Fruit fly (Drosophila melanogaster) whole organism, embryonic: ENCODE results near the gene HUWE1.

Experiments used
- Aef1 ChIP-seq: fragments of 200-800 bp; sonication (Bioruptor generic); IDR thresholded peaks from 3 replicates; pipeline ENCODE4 v1.3.6; 2022; ENCODE audit warnings: missing biosample characterization, missing genetic modification characterization
- B-H1 ChIP-seq: fragments of 200-800 bp; sonication (Bioruptor generic); IDR thresholded peaks from 3 replicates; pipeline ENCODE4 v1.3.6; 2022; ENCODE audit warnings: missing biosample characterization, missing genetic modification characterization
- B-H2 ChIP-seq: fragments of 200-800 bp; sonication (Bioruptor generic); optimal IDR thresholded peaks from 2 replicates; lab custom pipeline; 2018; ENCODE audit warnings: missing biosample characterization, mild to moderate bottlenecking, missing genetic modification characterization
- BtbVII ChIP-seq: fragments of 200-800 bp; sonication (Bioruptor generic); optimal IDR thresholded peaks from 3 replicates; lab custom pipeline; 2017; ENCODE audit warnings: missing biosample characterization, mild to moderate bottlenecking, missing genetic modification characterization
- CG1024 ChIP-seq: fragments of 200-800 bp; sonication (Bioruptor generic); IDR thresholded peaks from 2 replicates; pipeline ENCODE4 v1.3.6; 2022; ENCODE audit warnings: missing biosample characterization, missing genetic modification characterization
- CG11696 ChIP-seq: fragments of 200-800 bp; sonication (Bioruptor generic); IDR thresholded peaks from 2 replicates; pipeline ENCODE4 v1.3.6; 2022; ENCODE audit warnings: missing biosample characterization, missing genetic modification characterization
- CG12155 ChIP-seq: fragments of 200-800 bp; sonication (Bioruptor generic); optimal IDR thresholded peaks from 3 replicates; lab custom pipeline; 2016; ENCODE audit warnings: missing biosample characterization, missing genetic modification characterization
- CG12299 ChIP-seq: fragments of 200-800 bp; sonication (Bioruptor generic); optimal IDR thresholded peaks from 2 replicates; lab custom pipeline; 2018; ENCODE audit warnings: missing biosample characterization, mild to moderate bottlenecking, missing genetic modification characterization
- CG14050 ChIP-seq: fragments of 200-800 bp; sonication (Bioruptor generic); IDR thresholded peaks from 3 replicates; pipeline ENCODE4 v1.3.6; 2022; ENCODE audit warnings: missing biosample characterization, missing genetic modification characterization
- CG18011 ChIP-seq: fragments of 200-800 bp; sonication (Bioruptor generic); optimal IDR thresholded peaks from 2 replicates; lab custom pipeline; 2017; ENCODE audit warnings: missing biosample characterization, missing genetic modification characterization, mild to moderate bottlenecking, moderate library complexity, missing genotype
- CG18619 ChIP-seq: fragments of 200-800 bp; sonication (Bioruptor generic); optimal IDR thresholded peaks from 3 replicates; lab custom pipeline; 2017; ENCODE audit warnings: missing biosample characterization, mild to moderate bottlenecking, missing genetic modification characterization
- CG2199 ChIP-seq: fragments of 200-800 bp; sonication (Bioruptor generic); IDR thresholded peaks from 3 replicates; pipeline ENCODE4 v1.3.6; 2022; ENCODE audit warnings: missing biosample characterization, missing genetic modification characterization
- CG31224 ChIP-seq: fragments of 200-800 bp; sonication (Bioruptor generic); IDR thresholded peaks from 2 replicates; pipeline ENCODE4 v1.3.6; 2022; ENCODE audit warnings: missing biosample characterization, missing genetic modification characterization
- CG33557 ChIP-seq: fragments of 200-800 bp; sonication (Bioruptor generic); optimal IDR thresholded peaks from 2 replicates; lab custom pipeline; 2019; ENCODE audit warnings: missing biosample characterization, mild to moderate bottlenecking, missing genetic modification characterization, moderate library complexity
- CG34224 ChIP-seq: fragments of 200-800 bp; sonication (Bioruptor generic); IDR thresholded peaks from 3 replicates; pipeline ENCODE4 v1.3.6; 2022; ENCODE audit warnings: missing biosample characterization, missing genetic modification characterization; ENCODE audit not compliant: partially characterized antibody
- CG3995 ChIP-seq: fragments of 200-800 bp; sonication (Bioruptor generic); optimal IDR thresholded peaks from 3 replicates; lab custom pipeline; 2016; ENCODE audit warnings: missing biosample characterization, missing genetic modification characterization
- CG4854 ChIP-seq: fragments of 200-800 bp; sonication (Bioruptor generic); optimal IDR thresholded peaks from 2 replicates; lab custom pipeline; 2016; ENCODE audit warnings: missing biosample characterization, missing genetic modification characterization, inconsistent platforms
- CG6254 ChIP-seq: fragments of 200-800 bp; sonication (Bioruptor generic); optimal IDR thresholded peaks from 3 replicates; lab custom pipeline; 2017; ENCODE audit warnings: mild to moderate bottlenecking, missing biosample characterization, missing genetic modification reagents, missing genetic modification characterization
- CG6689 ChIP-seq: fragments of 200-800 bp; sonication (Bioruptor generic); IDR thresholded peaks from 2 replicates; pipeline ENCODE4 v1.3.6; 2022; ENCODE audit warnings: missing biosample characterization, missing genetic modification characterization
- CG7372 ChIP-seq: fragments of 200-800 bp; sonication (Bioruptor generic); IDR thresholded peaks from 2 replicates; pipeline ENCODE4 v1.3.6; 2022; ENCODE audit warnings: missing biosample characterization, missing genetic modification characterization
- CG7839 ChIP-seq: fragments of 200-800 bp; sonication (Bioruptor generic); optimal IDR thresholded peaks from 3 replicates; lab custom pipeline; 2018; ENCODE audit warnings: missing biosample characterization, mild to moderate bottlenecking, missing genetic modification characterization, moderate library complexity
- Deaf1 ChIP-seq: fragments of 200-800 bp; optimal IDR thresholded peaks from 3 replicates; lab custom pipeline; 2019; ENCODE audit warnings: missing biosample characterization, mild to moderate bottlenecking, missing genetic modification characterization, moderate library complexity
- Dp ChIP-seq: fragments of 200-800 bp; sonication (Bioruptor generic); optimal IDR thresholded peaks from 2 replicates; lab custom pipeline; 2018; ENCODE audit warnings: missing biosample characterization, mild to moderate bottlenecking, missing genetic modification characterization, moderate library complexity
- GATAe ChIP-seq: fragments of 200-800 bp; sonication (Bioruptor generic); conservative IDR thresholded peaks from 2 replicates; pipeline ENCODE4 v1.3.6; 2022; ENCODE audit warnings: missing biosample characterization, missing genetic modification characterization
- HLH54F ChIP-seq: fragments of 200-800 bp; sonication (Bioruptor generic); optimal IDR thresholded peaks from 3 replicates; lab custom pipeline; 2016; ENCODE audit warnings: missing biosample characterization, missing genetic modification characterization
- Hr51 ChIP-seq, 2 experiments: fragments of 200-800 bp; sonication (Bioruptor generic); optimal IDR thresholded peaks; 2 replicates in 1 of 2; 3 replicates in 1 of 2; lab custom pipeline; 2016 to 2018; ENCODE audit warnings: missing biosample characterization in 2 of 2, missing genetic modification characterization in 2 of 2, mild to moderate bottlenecking in 1 of 2, moderate library complexity in 1 of 2
- Jarid2 ChIP-seq: fragments of 200-800 bp; sonication (Bioruptor generic); optimal IDR thresholded peaks from 3 replicates; lab custom pipeline; 2017; ENCODE audit warnings: mild to moderate bottlenecking, missing biosample characterization, missing genetic modification reagents, missing genetic modification characterization
- Mad ChIP-seq: fragments of 200-800 bp; sonication (Bioruptor generic); optimal IDR thresholded peaks from 2 replicates; lab custom pipeline; 2016; ENCODE audit warnings: missing biosample characterization, missing genetic modification characterization
- Scr ChIP-seq: fragments of 200-800 bp; sonication (Bioruptor generic); IDR thresholded peaks from 2 replicates; pipeline ENCODE4 v1.3.6; 2022; ENCODE audit warnings: missing biosample characterization, missing genetic modification characterization; ENCODE audit not compliant: partially characterized antibody
- Trl ChIP-seq, 3 experiments: fragments of >200 bp in 2 of 3; fragments of 200-800 bp in 1 of 3; sonication (Bioruptor generic) in 1 of 3; optimal IDR thresholded peaks; 2 replicates in 1 of 3; 3 replicates in 2 of 3; lab custom pipeline; 2016 to 2017; ENCODE audit warnings: missing biosample characterization in 1 of 3, missing genetic modification characterization in 1 of 3
- bab2 ChIP-seq: fragments of 200-800 bp; sonication (Bioruptor generic); optimal IDR thresholded peaks from 2 replicates; lab custom pipeline; 2016; ENCODE audit warnings: missing biosample characterization, missing genetic modification characterization
- danr ChIP-seq: fragments of 200-800 bp; sonication (Bioruptor generic); IDR thresholded peaks from 2 replicates; pipeline ENCODE4 v1.3.6; 2022; ENCODE audit warnings: missing biosample characterization, missing genetic modification characterization
- dmrt11E ChIP-seq: fragments of 200-800 bp; sonication (Bioruptor generic); optimal IDR thresholded peaks from 3 replicates; lab custom pipeline; 2018; ENCODE audit warnings: missing biosample characterization, mild to moderate bottlenecking, missing genetic modification characterization, moderate library complexity
- emc ChIP-seq: fragments of 200-800 bp; sonication (Bioruptor generic); optimal IDR thresholded peaks from 2 replicates; lab custom pipeline; 2016; ENCODE audit warnings: missing biosample characterization, missing genetic modification characterization
- esg ChIP-seq: fragments of 200-800 bp; sonication (Bioruptor generic); conservative IDR thresholded peaks from 2 replicates; pipeline ENCODE4 v1.3.6; 2022; ENCODE audit warnings: missing biosample characterization, missing genetic modification characterization
- eve ChIP-seq, 2 experiments: fragments of >200 bp; optimal IDR thresholded peaks; 2 replicates each; lab custom pipeline; 2017; ENCODE audit warnings: missing biosample characterization in 2 of 2, missing genetic modification characterization in 2 of 2
- fru ChIP-seq: fragments of >200 bp; optimal IDR thresholded peaks from 2 replicates; lab custom pipeline; 2017
- gt ChIP-seq: fragments of 200-800 bp; sonication (Bioruptor generic); IDR thresholded peaks from 2 replicates; pipeline ENCODE4 v1.3.6; 2022; ENCODE audit warnings: missing biosample characterization, missing genetic modification characterization
- hb ChIP-seq: fragments of 200-800 bp; sonication (Bioruptor generic); IDR thresholded peaks from 3 replicates; pipeline ENCODE4 v1.3.6; 2022; ENCODE audit warnings: missing biosample characterization, missing genetic modification characterization; ENCODE audit not compliant: partially characterized antibody
- hkb ChIP-seq, 2 experiments: fragments of 200-800 bp in 1 of 2; fragments of >200 bp in 1 of 2; sonication (Bioruptor generic) in 1 of 2; IDR thresholded peaks in 1 of 2; optimal IDR thresholded peaks in 1 of 2; 2 replicates each; pipeline versions ENCODE4 v1.3.6 to Lab custom; 2017 to 2022; ENCODE audit warnings: missing biosample characterization in 1 of 2, missing genetic modification characterization in 1 of 2
- mirr ChIP-seq: fragments of 200-800 bp; sonication (Bioruptor generic); optimal IDR thresholded peaks from 3 replicates; lab custom pipeline; 2018; ENCODE audit warnings: missing biosample characterization, mild to moderate bottlenecking, missing genetic modification characterization
- nau ChIP-seq: fragments of 200-800 bp; sonication (Bioruptor generic); optimal IDR thresholded peaks from 3 replicates; lab custom pipeline; 2017; ENCODE audit warnings: missing biosample characterization, mild to moderate bottlenecking, missing genetic modification characterization, missing genetic modification reagents
- nerfin-2 ChIP-seq: fragments of 200-800 bp; sonication (Bioruptor generic); IDR thresholded peaks from 2 replicates; pipeline ENCODE4 v1.3.6; 2022; ENCODE audit warnings: missing biosample characterization, missing genetic modification characterization; ENCODE audit not compliant: partially characterized antibody
- org-1 ChIP-seq: fragments of 200-800 bp; sonication (Bioruptor generic); optimal IDR thresholded peaks from 2 replicates; lab custom pipeline; 2017; ENCODE audit warnings: missing biosample characterization, missing genetic modification characterization
- p53 ChIP-seq: fragments of 200-800 bp; sonication (Bioruptor generic); optimal IDR thresholded peaks from 2 replicates; lab custom pipeline; 2016; ENCODE audit warnings: missing biosample characterization, missing genetic modification characterization
- pan ChIP-seq, 4 experiments: fragments of >200 bp in 3 of 4; fragments of 200-800 bp in 1 of 4; sonication (Bioruptor generic) in 1 of 4; optimal IDR thresholded peaks in 3 of 4; IDR thresholded peaks in 1 of 4; 2 replicates each; pipeline versions ENCODE4 v1.3.6 to Lab custom; 2017 to 2022; ENCODE audit warnings: missing biosample characterization in 2 of 4, missing genetic modification characterization in 2 of 4, mixed read lengths in 1 of 4
- pita ChIP-seq: fragments of 200-800 bp; sonication (Bioruptor generic); optimal IDR thresholded peaks from 2 replicates; lab custom pipeline; 2017; ENCODE audit warnings: missing biosample characterization, mild to moderate bottlenecking, missing genetic modification characterization
- row ChIP-seq: fragments of 200-800 bp; sonication (Bioruptor generic); IDR thresholded peaks from 3 replicates; pipeline ENCODE4 v1.3.6; 2022; ENCODE audit warnings: missing biosample characterization, missing genetic modification characterization
- shn ChIP-seq: fragments of 200-800 bp; sonication (Bioruptor generic); optimal IDR thresholded peaks from 3 replicates; lab custom pipeline; 2016; ENCODE audit warnings: missing biosample characterization, missing genetic modification characterization

Gene HUWE1

dm6 chrX:15738890-15739550, 26.6 kb downstream of the HUWE1 start, which contains the start of the genes CG11679 and CG8206 (continued):
- TF ChIP-seq hb (GFP tag; lab: Robert Waterston, UW) (no peak), CG7839 (peak; percentile 49), eve (GFP tag; optimal IDR thresholded peaks at IDR 0.05; lab: Kevin White, UChicago) (no peak), fru (lab: Kevin White, UChicago) (no peak), dmrt11E (tag; lab: Kevin White, UChicago) (peak; percentile 32), org-1 (GFP tag; lab: Kevin White, UChicago) (no peak), CG12155 (GFP tag; lab: Kevin White, UChicago) (no peak), nerfin-2 (GFP tag; lab: Robert Waterston, UW) (no peak), Aef1 (GFP tag; lab: Robert Waterston, UW) (peak; percentile 26; the same call in 1 of the 3 replicates), hkb (optimal IDR thresholded peaks at IDR 0.05; lab: Kevin White, UChicago) (no peak), hkb (GFP tag; IDR thresholded peaks at IDR 0.05; lab: Robert Waterston, UW) (no peak), Trl (optimal IDR thresholded peaks at IDR 0.05; lab: Kevin White, UChicago) (no peak), Trl (GFP tag; optimal IDR thresholded peaks at IDR 0.05; lab: Kevin White, UChicago) (peak; percentile 23), CG7372 (GFP tag; lab: Robert Waterston, UW) (no peak), shn (GFP tag; lab: Kevin White, UChicago) (peak; percentile 52), Hr51 (GFP tag; optimal IDR thresholded peaks at IDR 0.05; lab: Kevin White, UChicago) (no peak), Deaf1 (tag; lab: Kevin White, UChicago) (no peak), CG1024 (GFP tag; lab: Robert Waterston, UW) (no peak), GATAe (GFP tag; lab: Robert Waterston, UW) (no peak), Scr (GFP tag; lab: Robert Waterston, UW) (peak; percentile 54), CG6689 (GFP tag; lab: Robert Waterston, UW) (peak; percentile 55), B-H1 (GFP tag; lab: Robert Waterston, UW) (no peak), Jarid2 (GFP tag; lab: Kevin White, UChicago) (no peak), danr (GFP tag; lab: Robert Waterston, UW) (no peak), gt (no peak), pita (GFP tag; lab: Kevin White, UChicago) (no peak), B-H2 (GFP tag; lab: Kevin White, UChicago) (peak; percentile 1), CG34224 (GFP tag; lab: Robert Waterston, UW) (no peak), CG3995 (peak; percentile 86), CG2199 (GFP tag; lab: Robert Waterston, UW) (no peak), CG31224 (GFP tag; lab: Robert Waterston, UW) (no peak), CG12299 (tag; lab: Kevin White, UChicago) (no peak), CG6254 (GFP tag; lab: Kevin White, UChicago) (no peak), p53 (GFP tag; lab: Kevin White, UChicago) (no peak), CG11696 (GFP tag; lab: Robert Waterston, UW) (no peak), mirr (GFP tag; lab: Kevin White, UChicago) (no peak), Dp (peak; percentile 13), BtbVII (GFP tag; lab: Kevin White, UChicago) (no peak), CG14050 (GFP tag; lab: Robert Waterston, UW) (no peak), CG4854 (GFP tag; lab: Kevin White, UChicago) (no peak), emc (GFP tag; lab: Kevin White, UChicago) (no peak), HLH54F (GFP tag; lab: Kevin White, UChicago) (peak; percentile 39), CG18011 (no peak), nau (GFP tag; lab: Kevin White, UChicago) (no peak), esg (GFP tag; lab: Robert Waterston, UW) (no peak), CG33557 (GFP tag; lab: Kevin White, UChicago) (no peak), row (GFP tag; lab: Robert Waterston, UW) (peak; percentile 89), Mad (GFP tag; lab: Kevin White, UChicago) (no peak), bab2 (peak; percentile 21), pan (optimal IDR thresholded peaks at IDR 0.05; lab: Kevin White, UChicago) (no peak), pan (GFP tag; optimal IDR thresholded peaks at IDR 0.05 in 1 of 2, IDR thresholded peaks at IDR 0.05 in 1 of 2) (no peak), CG18619 (peak; percentile 9)
